Worm (Caenorhabditis elegans): Measurements from ENCODE around the gene C04G6.13.

- TF ChIP-seq snpc-4 (tag; optimal IDR thresholded peaks at IDR 0.05) (peak; percentile 94), lin-39 (tag; optimal IDR thresholded peaks at IDR 0.05) (no peak), skn-1 (tag; optimal IDR thresholded peaks at IDR 0.05) (no peak), nhr-11 (tag; optimal IDR thresholded peaks at IDR 0.05) (peak; percentile 37)
Measured at ce11 chrII:5055129-5055666, 38.8 kb upstream of the C04G6.13 start, which contains the start of the genes ify-1 and rpl-22.
